Worm (Caenorhabditis elegans) whole organism, late embryonic: ENCODE data around the gene srz-29.
"Not testable (repeated sequence)": the region's sequence is repeated elsewhere in the genome, so short reads cannot be mapped to it uniquely, and the experiment has no call there.

Source experiments
- C38D4.7 ChIP-seq: fragments of 200-800 bp; sonication (Bioruptor generic); optimal IDR thresholded peaks from 2 replicates; lab custom pipeline; 2018; ENCODE audit warnings: mild to moderate bottlenecking, missing genetic modification characterization, moderate library complexity, missing compliant biosample characterization
- T23F11.4 ChIP-seq: fragments of 200-800 bp; sonication (Bioruptor generic); optimal IDR thresholded peaks from 2 replicates; lab custom pipeline; 2018; ENCODE audit warnings: mild to moderate bottlenecking, missing genetic modification characterization, missing compliant biosample characterization
- Y22D7AL.16 ChIP-seq: sonication (generic microtip); optimal IDR thresholded peaks from 2 replicates; lab custom pipeline; 2016; ENCODE audit warnings: missing genetic modification characterization, missing compliant biosample characterization
- ahr-1 ChIP-seq: sonication (generic microtip); optimal IDR thresholded peaks from 2 replicates; lab custom pipeline; 2016; ENCODE audit warnings: missing genetic modification characterization, missing compliant biosample characterization
- ama-1 ChIP-seq: fragments of 150-350 bp; optimal IDR thresholded peaks from 2 replicates; lab custom pipeline; 2014
- ceh-18 ChIP-seq: sonication (generic microtip); optimal IDR thresholded peaks from 2 replicates; lab custom pipeline; 2016; ENCODE audit warnings: missing genetic modification characterization, missing compliant biosample characterization
- ceh-2 ChIP-seq: sonication (generic microtip); optimal IDR thresholded peaks from 2 replicates; lab custom pipeline; 2016; ENCODE audit warnings: missing genotype, missing genetic modification characterization, missing compliant biosample characterization
- ceh-22 ChIP-seq: sonication (generic microtip); optimal IDR thresholded peaks from 2 replicates; lab custom pipeline; 2017; ENCODE audit warnings: missing biosample characterization, missing genetic modification characterization
- ceh-6 ChIP-seq: fragments of 200-800 bp; sonication (Bioruptor generic); optimal IDR thresholded peaks from 2 replicates; lab custom pipeline; 2018; ENCODE audit warnings: mild to moderate bottlenecking, missing genetic modification characterization, missing compliant biosample characterization
- che-1 ChIP-seq: sonication (generic microtip); optimal IDR thresholded peaks from 2 replicates; lab custom pipeline; 2016; ENCODE audit warnings: mild to moderate bottlenecking, missing genetic modification characterization, missing compliant biosample characterization
- dmd-4 ChIP-seq: sonication (generic microtip); optimal IDR thresholded peaks from 2 replicates; lab custom pipeline; 2016; ENCODE audit warnings: borderline replicate concordance, missing genetic modification characterization, missing compliant biosample characterization
- dve-1 ChIP-seq: sonication (generic microtip); optimal IDR thresholded peaks from 2 replicates; lab custom pipeline; 2017; ENCODE audit warnings: antibody characterized with exemption, mild to moderate bottlenecking, missing genetic modification characterization, missing compliant biosample characterization
- elt-2 ChIP-seq: sonication (generic microtip); optimal IDR thresholded peaks from 2 replicates; lab custom pipeline; 2016; ENCODE audit warnings: missing genetic modification reagents, missing genetic modification characterization, missing compliant biosample characterization
- elt-4 ChIP-seq: sonication (generic microtip); optimal IDR thresholded peaks from 2 replicates; lab custom pipeline; 2016; ENCODE audit warnings: missing genetic modification characterization, missing compliant biosample characterization
- ets-4 ChIP-seq: sonication (generic microtip); optimal IDR thresholded peaks from 2 replicates; lab custom pipeline; 2016; ENCODE audit warnings: missing genetic modification characterization, missing compliant biosample characterization
- fkh-10 ChIP-seq: fragments of 150-350 bp; optimal IDR thresholded peaks from 2 replicates; lab custom pipeline; 2014; ENCODE audit warnings: missing biosample characterization, missing genetic modification reagents, missing genetic modification characterization
- hlh-15 ChIP-seq: sonication (generic microtip); optimal IDR thresholded peaks from 2 replicates; lab custom pipeline; 2016; ENCODE audit warnings: missing genetic modification characterization, missing compliant biosample characterization
- lim-6 ChIP-seq: sonication (generic microtip); optimal IDR thresholded peaks from 2 replicates; lab custom pipeline; 2016; ENCODE audit warnings: missing genetic modification characterization, missing compliant biosample characterization
- mec-3 ChIP-seq: sonication (generic microtip); optimal IDR thresholded peaks from 2 replicates; lab custom pipeline; 2016; ENCODE audit warnings: borderline replicate concordance, missing genetic modification characterization, missing compliant biosample characterization
- nfya-1 ChIP-seq: sonication (generic microtip); optimal IDR thresholded peaks from 2 replicates; lab custom pipeline; 2017; ENCODE audit warnings: missing genetic modification characterization, mild to moderate bottlenecking, missing compliant biosample characterization, antibody characterized with exemption, moderate library complexity
- nhr-11 ChIP-seq: fragments of 150-350 bp; optimal IDR thresholded peaks from 2 replicates; lab custom pipeline; 2014; ENCODE audit warnings: missing biosample characterization, missing genetic modification characterization
- nhr-232 ChIP-seq: sonication (generic microtip); optimal IDR thresholded peaks from 2 replicates; lab custom pipeline; 2016; ENCODE audit warnings: missing genetic modification characterization, missing compliant biosample characterization
- pat-9 ChIP-seq: fragments of 200-800 bp; sonication (Bioruptor generic); optimal IDR thresholded peaks from 2 replicates; lab custom pipeline; 2018; ENCODE audit warnings: mild to moderate bottlenecking, missing genetic modification characterization, moderate library complexity, missing compliant biosample characterization
- pax-1 ChIP-seq: fragments of 150-350 bp; optimal IDR thresholded peaks from 2 replicates; lab custom pipeline; 2014; ENCODE audit warnings: missing biosample characterization, missing genetic modification characterization
- ref-2 ChIP-seq: sonication (generic microtip); optimal IDR thresholded peaks from 2 replicates; lab custom pipeline; 2016; ENCODE audit warnings: missing genetic modification characterization, missing compliant biosample characterization
- sox-2 ChIP-seq: fragments of 200-800 bp; sonication (Bioruptor generic); IDR thresholded peaks from 2 replicates; pipeline ENCODE4 v1.3.6; 2022; ENCODE audit warnings: missing genetic modification reagents, missing genetic modification characterization, missing compliant biosample characterization
- syd-9 ChIP-seq: sonication (generic microtip); optimal IDR thresholded peaks from 2 replicates; lab custom pipeline; 2016; ENCODE audit warnings: mild to moderate bottlenecking, missing genetic modification characterization, moderate library complexity, missing compliant biosample characterization
- unc-55 ChIP-seq: sonication (generic microtip); optimal IDR thresholded peaks from 2 replicates; lab custom pipeline; 2017; ENCODE audit warnings: missing biosample characterization, missing genetic modification reagents, missing genetic modification characterization
- unc-86 ChIP-seq: sonication (generic microtip); optimal IDR thresholded peaks from 2 replicates; lab custom pipeline; 2016; ENCODE audit warnings: missing genetic modification characterization, missing compliant biosample characterization
- ztf-16 ChIP-seq: sonication (generic microtip); optimal IDR thresholded peaks from 2 replicates; lab custom pipeline; 2017; ENCODE audit warnings: missing genetic modification characterization, missing compliant biosample characterization

The srz-29 gene

DNA sequence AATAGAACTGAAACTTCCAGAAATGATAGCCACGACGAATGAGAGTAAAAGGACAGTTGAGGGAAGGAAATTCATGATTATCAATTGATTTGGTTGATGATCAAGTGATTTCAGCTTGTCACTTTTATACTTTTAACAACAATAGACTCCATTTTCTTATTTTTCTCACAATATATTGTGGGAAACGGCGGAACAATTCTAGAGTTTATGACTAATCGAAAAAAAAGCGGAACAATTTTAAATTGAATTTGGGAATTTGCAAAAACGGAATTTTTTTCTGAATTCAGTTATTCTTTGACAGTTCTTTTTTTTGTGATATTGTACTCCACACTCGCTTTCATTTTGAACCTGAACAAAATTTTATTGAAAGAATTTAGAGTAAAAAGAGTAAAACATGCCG lies 18.4 kb upstream of the srz-29 start, which contains the start of gene Y45F10C.4:
TSS of gene Y45F10C.4 (minus strand) at position 101 of the 400 bp plus-strand sequence.
- TF ChIP-seq ztf-16 (tag; lab: Kevin White, UChicago) (no peak), sox-2 (no peak), fkh-10 (GFP tag; lab: Kevin White, UChicago) (no peak), lim-6 (tag; lab: Kevin White, UChicago) (no peak), ceh-2 (tag; lab: Kevin White, UChicago) (no peak), dmd-4 (tag; lab: Kevin White, UChicago) (no peak), ama-1 (lab: Kevin White, UChicago) (no peak), mec-3 (tag; lab: Kevin White, UChicago) (no peak), pax-1 (no peak), ceh-6 (GFP tag; lab: Kevin White, UChicago) (no peak), unc-86 (tag; lab: Kevin White, UChicago) (no peak), Y22D7AL.16 (no peak), elt-4 (tag; lab: Kevin White, UChicago) (no peak), syd-9 (tag; lab: Kevin White, UChicago) (no peak)

DNA sequence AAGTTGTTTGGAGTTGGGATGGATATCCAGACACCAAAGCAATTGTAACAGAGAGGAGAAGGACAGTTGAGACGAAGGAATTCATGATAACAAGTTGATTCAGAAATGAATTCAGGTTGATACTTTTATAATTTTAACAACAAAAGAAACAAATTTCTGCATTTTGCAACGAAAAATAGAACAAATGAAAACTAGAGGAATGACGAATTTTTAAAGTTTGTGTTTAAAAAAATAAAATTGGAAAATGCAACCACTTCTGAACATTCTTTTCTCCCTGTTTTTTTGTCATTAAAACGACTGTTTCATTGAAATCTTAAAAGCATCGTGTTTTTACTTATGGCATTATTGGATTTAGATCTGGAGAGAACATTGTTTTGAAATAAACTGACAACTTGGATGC lies 16.8 kb upstream of the srz-29 start, which contains the start of gene Y45F10C.2:
TSS of gene Y45F10C.2 (minus strand) at position 101 of the 400 bp plus-strand sequence.
- TF ChIP-seq ets-4, unc-86, pat-9 (tag; lab: Kevin White, UChicago): not testable (repeated sequence)
- TF ChIP-seq, all 69 proteins: peak for 0; not testable (repeated sequence) for 69

DNA sequence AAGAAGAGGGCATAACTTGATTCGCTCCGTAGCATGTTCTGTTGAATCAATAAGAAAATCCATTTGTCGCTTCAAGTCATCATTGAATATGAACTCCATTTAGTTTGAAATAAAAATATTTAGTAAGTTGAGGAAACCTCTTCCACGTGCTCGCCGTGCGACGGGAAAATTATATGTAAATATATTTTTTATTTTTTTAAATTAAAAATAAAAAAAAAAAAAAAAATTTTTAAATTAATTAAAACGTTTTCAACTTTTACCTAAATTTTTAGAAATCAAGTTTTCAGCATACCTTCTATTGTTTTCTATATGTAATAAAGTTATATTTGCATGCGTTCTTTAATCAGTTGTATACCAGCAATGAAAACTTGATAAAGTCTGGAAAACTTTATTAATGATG lies 13.7 kb upstream of the srz-29 start, which contains the start of gene Y45F10C.1:
TSS of gene Y45F10C.1 (minus strand) at position 101 of the 400 bp plus-strand sequence.
- not testable (repeated sequence) for TF ChIP-seq hlh-15 (tag; lab: Kevin White, UChicago); C38D4.7 (GFP tag; lab: Kevin White, UChicago); elt-2 (tag; lab: Kevin White, UChicago)

DNA sequence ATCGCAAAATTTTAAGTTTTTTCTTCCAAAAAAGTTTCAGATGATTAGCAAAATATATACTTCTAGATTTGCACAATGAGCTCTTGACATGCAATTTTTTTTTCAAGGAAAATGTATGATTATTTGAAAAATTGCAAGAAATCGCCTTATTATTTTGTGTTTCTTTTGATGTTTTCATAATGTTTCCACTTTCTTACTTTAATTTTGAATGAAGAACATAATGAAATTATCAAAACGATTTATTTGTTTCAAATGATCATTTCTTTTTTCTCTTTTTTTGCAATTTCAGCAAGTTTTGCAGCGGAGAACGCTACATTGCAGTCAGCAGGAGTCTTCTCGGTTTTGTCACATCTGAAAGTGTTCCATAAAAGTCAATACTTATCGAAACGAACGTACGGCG lies 6.3 kb upstream of the srz-29 start, which contains the start of gene Y45F10C.6:
TSS of gene Y45F10C.6 (plus strand) at position 301 of the 400 bp plus-strand sequence.
- TF ChIP-seq nfya-1; nhr-11 (tag; lab: Kevin White, UChicago); nhr-232 (tag; lab: Kevin White, UChicago): not testable (repeated sequence)
- TF ChIP-seq, all 69 proteins: peak for 0; not testable (repeated sequence) for 69

DNA sequence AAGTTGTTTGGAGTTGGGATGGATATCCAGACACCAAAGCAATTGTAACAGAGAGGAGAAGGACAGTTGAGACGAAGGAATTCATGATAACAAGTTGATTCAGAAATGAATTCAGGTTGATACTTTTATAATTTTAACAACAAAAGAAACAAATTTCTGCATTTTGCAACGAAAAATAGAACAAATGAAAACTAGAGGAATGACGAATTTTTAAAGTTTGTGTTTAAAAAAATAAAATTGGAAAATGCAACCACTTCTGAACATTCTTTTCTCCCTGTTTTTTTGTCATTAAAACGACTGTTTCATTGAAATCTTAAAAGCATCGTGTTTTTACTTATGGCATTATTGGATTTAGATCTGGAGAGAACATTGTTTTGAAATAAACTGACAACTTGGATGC lies 5.7 kb upstream of the srz-29 start, which contains the start of gene C08F11.12:
TSS of gene C08F11.12 (minus strand) at position 101 of the 400 bp plus-strand sequence.
- TF ChIP-seq ahr-1 (tag; lab: Kevin White, UChicago); unc-55 (GFP tag; lab: Kevin White, UChicago); T23F11.4: not testable (repeated sequence)

DNA sequence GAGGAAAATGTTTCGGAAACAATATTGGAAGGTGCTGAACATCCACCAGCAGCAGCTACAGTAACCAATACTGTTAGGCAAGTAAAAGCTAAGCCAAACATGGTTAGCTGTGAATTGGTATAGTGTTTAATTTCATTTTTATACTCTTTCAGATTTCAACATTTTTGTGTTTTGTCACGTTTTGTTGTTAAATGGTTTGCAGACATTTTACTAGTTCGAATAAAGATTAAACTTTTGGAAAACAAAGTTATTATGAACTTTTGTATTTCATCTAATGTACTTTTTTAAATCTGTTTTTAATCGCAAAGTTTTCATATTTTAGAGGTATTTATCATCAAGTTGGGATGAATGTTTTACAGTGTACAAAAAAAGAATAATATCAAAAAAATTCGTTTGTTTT lies 4.5 kb upstream of the srz-29 start, which contains the start of gene C08F11.17:
TSS of gene C08F11.17 (minus strand) at position 101 of the 400 bp plus-strand sequence.
- TF ChIP-seq ceh-22 (tag; lab: Kevin White, UChicago) = no peak

DNA sequence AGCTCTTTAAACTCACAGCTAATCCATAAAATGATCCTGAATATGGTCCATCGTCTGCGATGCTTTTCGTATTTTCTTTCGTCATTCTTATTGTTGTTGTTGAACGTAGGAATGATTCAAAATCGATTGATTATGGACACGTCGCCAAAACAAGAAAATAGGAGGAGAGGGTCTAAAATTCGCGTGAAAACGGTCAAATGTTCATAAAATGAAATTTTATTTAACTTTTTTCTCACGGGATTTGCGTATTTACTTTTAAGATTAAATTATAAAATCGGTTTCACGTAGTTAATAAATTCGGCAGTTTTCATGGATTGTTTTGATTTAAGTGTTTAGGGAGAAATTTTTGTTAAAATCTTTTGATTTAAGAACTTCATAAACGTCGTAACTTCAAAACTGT lies 3.4 kb upstream of the srz-29 start, which contains the start of gene C08F11.10:
TSS of gene C08F11.10 (minus strand) at position 101 of the 400 bp plus-strand sequence.
- no peak for TF ChIP-seq ref-2 (tag; lab: Kevin White, UChicago)
- TF ChIP-seq che-1 (tag; lab: Kevin White, UChicago) = no peak
- no peak for TF ChIP-seq dve-1 (tag; lab: Kevin White, UChicago)
- TF ChIP-seq ceh-18 (tag; lab: Kevin White, UChicago) = no peak
